Fruit fly (Drosophila melanogaster): Measurements from ENCODE around the gene Mks1.

- TF ChIP-seq svp (GFP tag) (peak; percentile 74), CG4318 (GFP tag; optimal IDR thresholded peaks at IDR 0.05) (peak; percentile 27), CG16779 (tag; optimal IDR thresholded peaks at IDR 0.05) (no peak), CG10631 (GFP tag; optimal IDR thresholded peaks at IDR 0.05) (peak; percentile 66), fkh (GFP tag; optimal IDR thresholded peaks at IDR 0.05) (no peak), Eip75B (GFP tag; optimal IDR thresholded peaks at IDR 0.05) (peak; percentile 12), CG1621 (tag; optimal IDR thresholded peaks at IDR 0.05) (no peak), Hr38 (GFP tag; optimal IDR thresholded peaks at IDR 0.05) (no peak), CG6854 (GFP tag; optimal IDR thresholded peaks at IDR 0.05) (no peak), fd59A (GFP tag; optimal IDR thresholded peaks at IDR 0.05) (no peak), CG9139 (GFP tag; optimal IDR thresholded peaks at IDR 0.05) (no peak), fd85E (GFP tag; optimal IDR thresholded peaks at IDR 0.05) (no peak), Gug (GFP tag; IDR thresholded peaks at IDR 0.05) (0 out of 2 replicates have a peak, but pooled peaks have one; percentile 37)
These were observed 33.4 kb downstream of the Mks1 start, which contains the start of the genes Rab40 and CG42258 for dm6 chrX:12462936-12463558.
